Fruit fly (Drosophila melanogaster) whole organism, prepupa: Measurements from ENCODE around the gene Scgbeta.
A peak's percentile ranks its signal among the peaks of the same experiment; 100 is the strongest.

Experiments
- CG10669 ChIP-seq: fragments of 200-800 bp; sonication (Bioruptor generic); optimal IDR thresholded peaks from 3 replicates; lab custom pipeline; 2018; ENCODE audit warnings: missing biosample characterization, mild to moderate bottlenecking, missing genetic modification characterization, moderate library complexity
- CG11294 ChIP-seq: fragments of 200-800 bp; sonication (Bioruptor generic); IDR thresholded peaks from 2 replicates; pipeline ENCODE4 v1.3.6; 2022; ENCODE audit warnings: missing biosample characterization, missing genetic modification characterization
- CG15336 ChIP-seq: fragments of 200-800 bp; sonication (Bioruptor generic); IDR thresholded peaks from 2 replicates; pipeline ENCODE4 v1.3.6; 2022; ENCODE audit warnings: missing biosample characterization, missing genetic modification characterization
- CG1621 ChIP-seq: fragments of 200-800 bp; sonication (Bioruptor generic); optimal IDR thresholded peaks from 3 replicates; lab custom pipeline; 2018; ENCODE audit warnings: missing biosample characterization, mild to moderate bottlenecking, missing genetic modification characterization
- CG16779 ChIP-seq: fragments of 200-800 bp; sonication (Bioruptor generic); optimal IDR thresholded peaks from 3 replicates; lab custom pipeline; 2017; ENCODE audit warnings: missing biosample characterization, mild to moderate bottlenecking, missing genetic modification characterization
- CG3032 ChIP-seq: fragments of 200-800 bp; optimal IDR thresholded peaks from 2 replicates; lab custom pipeline; 2019; ENCODE audit warnings: missing biosample characterization, mild to moderate bottlenecking, missing genetic modification characterization, moderate library complexity
- CG31627 ChIP-seq: fragments of 200-800 bp; sonication (Bioruptor generic); optimal IDR thresholded peaks from 3 replicates; lab custom pipeline; 2016; ENCODE audit warnings: missing biosample characterization, missing genetic modification characterization
- CG3919 ChIP-seq: fragments of 200-800 bp; sonication (Bioruptor generic); optimal IDR thresholded peaks from 3 replicates; lab custom pipeline; 2016; ENCODE audit warnings: missing biosample characterization, missing genetic modification characterization
- CG6854 ChIP-seq: fragments of 200-800 bp; sonication (Bioruptor generic); optimal IDR thresholded peaks from 2 replicates; lab custom pipeline; 2017; ENCODE audit warnings: missing biosample characterization, mild to moderate bottlenecking, missing genetic modification characterization
- CG7368 ChIP-seq: fragments of 200-800 bp; sonication (Bioruptor generic); optimal IDR thresholded peaks from 3 replicates; lab custom pipeline; 2016; ENCODE audit warnings: missing biosample characterization, missing genetic modification characterization
- CG9139 ChIP-seq: fragments of 200-800 bp; sonication (Bioruptor generic); optimal IDR thresholded peaks from 3 replicates; lab custom pipeline; 2017; ENCODE audit warnings: missing biosample characterization, mild to moderate bottlenecking, missing genetic modification characterization
- Eip78C ChIP-seq: fragments of 200-800 bp; sonication (Bioruptor generic); peaks from one replicate; lab custom pipeline; 2016; ENCODE audit warnings: missing biosample characterization, missing genetic modification characterization
- Ets21C ChIP-seq: fragments of 200-800 bp; sonication (Bioruptor generic); optimal IDR thresholded peaks from 3 replicates; lab custom pipeline; 2016; ENCODE audit warnings: missing biosample characterization, missing genetic modification characterization
- Ets96B ChIP-seq: fragments of 200-800 bp; optimal IDR thresholded peaks from 2 replicates; lab custom pipeline; 2019; ENCODE audit warnings: missing biosample characterization, mild to moderate bottlenecking, missing genetic modification characterization, moderate library complexity
- Gug ChIP-seq: fragments of 200-800 bp; sonication (Bioruptor generic); IDR thresholded peaks from 2 replicates; pipeline ENCODE4 v1.3.6; 2022; ENCODE audit warnings: missing biosample characterization, missing genetic modification characterization
- Hr4 ChIP-seq: fragments of 200-800 bp; sonication (Bioruptor generic); optimal IDR thresholded peaks from 3 replicates; lab custom pipeline; 2016; ENCODE audit warnings: missing biosample characterization, missing genetic modification characterization
- Lpt ChIP-seq: fragments of 200-800 bp; sonication (Bioruptor generic); optimal IDR thresholded peaks from 3 replicates; lab custom pipeline; 2016; ENCODE audit warnings: missing biosample characterization, missing genetic modification characterization
- Met ChIP-seq: fragments of 200-800 bp; sonication (Bioruptor generic); optimal IDR thresholded peaks from 3 replicates; lab custom pipeline; 2016; ENCODE audit warnings: missing biosample characterization, missing genetic modification characterization
- Smox ChIP-seq: fragments of 200-800 bp; sonication (Bioruptor generic); optimal IDR thresholded peaks from 3 replicates; lab custom pipeline; 2016; ENCODE audit warnings: missing biosample characterization, missing genetic modification characterization
- Sox14 ChIP-seq: fragments of 200-800 bp; sonication (Bioruptor generic); optimal IDR thresholded peaks from 3 replicates; lab custom pipeline; 2016; ENCODE audit warnings: missing biosample characterization, missing genetic modification characterization
- cyc ChIP-seq: fragments of 200-800 bp; sonication (Bioruptor generic); optimal IDR thresholded peaks from 3 replicates; lab custom pipeline; 2016; ENCODE audit warnings: missing biosample characterization, missing genetic modification characterization
- eg ChIP-seq: fragments of 200-800 bp; sonication (Bioruptor generic); IDR thresholded peaks from 3 replicates; pipeline ENCODE4 v1.3.6; 2022; ENCODE audit warnings: missing biosample characterization, missing genetic modification characterization
- esn ChIP-seq: fragments of 200-800 bp; sonication (Bioruptor generic); optimal IDR thresholded peaks from 2 replicates; lab custom pipeline; 2016; ENCODE audit warnings: missing biosample characterization, mild to moderate bottlenecking, missing genetic modification characterization, moderate library complexity
- fd59A ChIP-seq: fragments of 200-800 bp; sonication (Bioruptor generic); optimal IDR thresholded peaks from 2 replicates; lab custom pipeline; 2017; ENCODE audit warnings: missing biosample characterization, mild to moderate bottlenecking, missing genetic modification characterization, missing genetic modification reagents
- fd85E ChIP-seq: fragments of 200-800 bp; sonication (Bioruptor generic); optimal IDR thresholded peaks from 3 replicates; lab custom pipeline; 2016; ENCODE audit warnings: missing biosample characterization, missing genetic modification characterization
- lz ChIP-seq: fragments of 200-800 bp; sonication (Bioruptor generic); optimal IDR thresholded peaks from 3 replicates; lab custom pipeline; 2016; ENCODE audit warnings: missing biosample characterization, missing genetic modification characterization
- net ChIP-seq: fragments of 200-800 bp; sonication (Bioruptor generic); optimal IDR thresholded peaks from 3 replicates; lab custom pipeline; 2016; ENCODE audit warnings: missing biosample characterization, missing genetic modification characterization
- salr ChIP-seq, 2 experiments: fragments of 200-800 bp; sonication (Bioruptor generic); optimal IDR thresholded peaks; 3 replicates each; lab custom pipeline; 2016 to 2018; ENCODE audit warnings: missing biosample characterization in 2 of 2, missing genetic modification characterization in 2 of 2, mild to moderate bottlenecking in 1 of 2
- ss ChIP-seq, 2 experiments: fragments of 200-800 bp; sonication (Bioruptor generic); optimal IDR thresholded peaks; 2 replicates in 1 of 2; 3 replicates in 1 of 2; lab custom pipeline; 2017 to 2018; ENCODE audit warnings: mild to moderate bottlenecking in 2 of 2, missing biosample characterization in 2 of 2, missing genetic modification characterization in 2 of 2, moderate library complexity in 1 of 2
- vri ChIP-seq: fragments of 200-800 bp; sonication (Bioruptor generic); optimal IDR thresholded peaks from 3 replicates; lab custom pipeline; 2016; ENCODE audit warnings: missing biosample characterization, mild to moderate bottlenecking, missing genetic modification characterization

The Scgbeta gene

DNA sequence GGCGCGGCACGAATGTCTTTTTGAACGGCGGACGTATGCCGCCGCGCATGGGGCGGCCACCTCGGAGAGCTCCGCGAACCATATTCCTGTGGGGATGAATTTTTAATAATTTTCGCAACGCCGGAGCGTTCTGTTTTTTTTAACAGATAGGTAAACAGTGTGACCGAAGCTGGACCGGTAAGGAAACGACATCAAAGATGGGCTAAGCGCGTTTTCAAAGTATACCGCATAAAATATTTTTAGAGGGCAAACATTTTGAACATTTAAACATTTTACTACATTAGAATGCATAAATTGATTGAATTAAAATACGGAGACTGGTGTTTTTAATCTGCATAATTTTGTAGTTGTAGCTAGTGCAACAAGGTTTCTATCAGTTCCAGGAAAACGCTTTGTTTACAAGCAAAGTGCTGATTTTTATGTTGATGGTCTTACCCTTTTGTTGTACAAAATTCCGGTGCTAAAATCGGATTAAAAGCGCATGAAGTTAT, 6.9 kb upstream of the Scgbeta start, which contains the start of the genes CG5641 and CG5245:
TSS of gene CG5641 (minus strand) at position 163 of the 491 bp plus-strand sequence.
TSS of gene CG5245 (plus strand) at position 441 of the 491 bp plus-strand sequence.
- TF ChIP-seq Smox (GFP tag; lab: Kevin White, UChicago) (no peak), Ets96B (tag; lab: Kevin White, UChicago) (no peak), salr (GFP tag; optimal IDR thresholded peaks at IDR 0.05; lab: Kevin White, UChicago) (no peak), Sox14 (GFP tag; lab: Kevin White, UChicago) (peak; percentile 17), CG11294 (GFP tag; lab: Robert Waterston, UW) (no peak)

DNA sequence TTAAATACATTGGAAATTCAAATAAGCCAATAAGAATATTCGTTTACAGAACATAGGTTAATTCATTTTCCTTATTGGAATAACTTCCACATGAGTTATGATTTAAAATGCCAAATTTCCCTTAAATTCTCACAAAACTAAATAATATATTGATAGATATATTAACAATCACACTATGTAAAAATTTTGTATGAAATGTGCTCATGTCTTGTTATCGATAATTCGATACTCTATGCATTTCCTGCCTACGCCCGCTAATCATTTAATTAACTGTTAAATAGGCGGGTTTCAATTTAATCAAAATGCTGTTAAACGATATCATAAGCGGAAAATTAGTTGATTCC, 4.1 kb upstream of the Scgbeta start, which contains the start of gene NANS:
TSS of gene NANS (plus strand) at position 269 of the 344 bp plus-strand sequence.
- no peak for TF ChIP-seq vri (GFP tag; lab: Kevin White, UChicago)
- peak; percentile 17 for TF ChIP-seq CG6854
- no peak for TF ChIP-seq CG3032 (tag; lab: Kevin White, UChicago)
- TF ChIP-seq CG7368 (GFP tag; lab: Kevin White, UChicago): no peak
- TF ChIP-seq salr (GFP tag; optimal IDR thresholded peaks at IDR 0.05; lab: Kevin White, UChicago): no peak
- TF ChIP-seq Met (GFP tag; lab: Kevin White, UChicago): no peak
- TF ChIP-seq Ets96B (tag; lab: Kevin White, UChicago): no peak
- no peak for TF ChIP-seq Lpt (GFP tag; lab: Kevin White, UChicago)
- TF ChIP-seq, all 60 proteins: peak for 1

DNA sequence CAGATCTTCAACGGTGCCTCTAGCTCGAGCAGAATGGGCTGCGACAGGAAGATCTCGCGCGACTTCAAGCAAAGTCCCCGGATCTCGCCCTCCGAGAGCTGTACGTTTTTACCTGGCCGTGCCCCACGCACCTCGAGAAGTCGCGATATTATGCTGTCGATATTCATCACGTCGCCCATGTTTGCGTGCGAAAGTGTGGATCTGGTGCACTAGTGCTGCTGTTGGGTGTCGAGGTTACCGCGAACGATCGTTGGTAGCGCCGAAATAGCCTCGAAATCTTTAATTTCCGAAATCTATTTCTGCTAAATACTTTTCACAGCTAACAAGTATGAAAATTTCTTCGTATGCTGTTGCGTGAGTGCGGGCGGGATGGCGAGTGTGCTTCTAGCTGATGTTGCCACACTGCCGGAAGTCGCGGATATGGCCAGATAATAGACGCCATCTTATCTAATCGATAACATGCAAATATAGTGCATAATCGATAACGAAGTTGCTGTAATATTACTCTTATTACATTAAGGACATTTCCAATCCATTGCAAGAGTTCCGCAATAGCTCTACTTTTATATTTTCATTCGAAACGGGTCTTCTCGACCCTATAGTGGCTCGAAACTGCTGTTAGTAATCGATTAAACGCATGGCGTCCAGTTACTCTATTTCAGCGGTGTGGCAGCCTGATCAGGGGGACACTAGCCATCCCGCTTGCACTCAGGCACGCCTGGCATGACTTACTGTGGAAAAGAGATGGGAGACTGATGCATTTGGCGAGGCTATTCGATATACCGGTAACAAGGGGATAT, 3.5 kb upstream of the Scgbeta start, which contains the start of gene Pp1-87B:
TSS of gene Pp1-87B (minus strand) at position 408 of the 800 bp plus-strand sequence.
- TF ChIP-seq esn: peak; percentile 17
- no peak for TF ChIP-seq salr (GFP tag; optimal IDR thresholded peaks at IDR 0.05; lab: Kevin White, UChicago)
- peak; percentile 29 for TF ChIP-seq CG31627 (GFP tag; lab: Kevin White, UChicago)
- no peak for TF ChIP-seq Gug (GFP tag; lab: Robert Waterston, UW)
- TF ChIP-seq Eip78C: peak; percentile 69
- no peak for TF ChIP-seq Ets21C (GFP tag; lab: Kevin White, UChicago)
- no peak for TF ChIP-seq lz
- peak; percentile 20 for TF ChIP-seq CG1621 (tag; lab: Kevin White, UChicago)
- TF ChIP-seq Hr4: no peak
- TF ChIP-seq CG3032 (tag; lab: Kevin White, UChicago): peak; percentile 5
- TF ChIP-seq, all 60 proteins: peak for 5

DNA sequence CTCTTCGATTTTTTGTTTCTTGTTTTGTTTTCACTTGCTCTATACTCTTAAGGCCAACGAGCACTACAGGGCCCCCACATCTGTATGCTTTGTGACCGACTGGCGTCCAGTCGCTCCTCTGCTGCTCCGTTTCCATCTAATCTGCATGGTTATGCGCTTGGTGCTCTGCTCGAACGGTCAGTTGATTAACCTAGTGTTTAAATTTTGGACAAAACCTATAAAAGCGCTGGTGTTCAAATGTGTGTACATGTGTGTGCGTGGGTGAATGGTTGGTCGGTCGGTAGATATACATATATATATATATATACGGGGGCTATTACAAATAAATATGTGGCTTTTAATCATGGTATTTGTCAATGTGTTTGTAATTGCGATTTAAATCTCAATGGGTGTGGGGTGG, 1.8 kb upstream of the Scgbeta start:
- TF ChIP-seq Ets21C (GFP tag; lab: Kevin White, UChicago) (no peak), CG1621 (tag; lab: Kevin White, UChicago) (no peak)
- TF ChIP-seq, all 60 proteins: peak for 0

DNA sequence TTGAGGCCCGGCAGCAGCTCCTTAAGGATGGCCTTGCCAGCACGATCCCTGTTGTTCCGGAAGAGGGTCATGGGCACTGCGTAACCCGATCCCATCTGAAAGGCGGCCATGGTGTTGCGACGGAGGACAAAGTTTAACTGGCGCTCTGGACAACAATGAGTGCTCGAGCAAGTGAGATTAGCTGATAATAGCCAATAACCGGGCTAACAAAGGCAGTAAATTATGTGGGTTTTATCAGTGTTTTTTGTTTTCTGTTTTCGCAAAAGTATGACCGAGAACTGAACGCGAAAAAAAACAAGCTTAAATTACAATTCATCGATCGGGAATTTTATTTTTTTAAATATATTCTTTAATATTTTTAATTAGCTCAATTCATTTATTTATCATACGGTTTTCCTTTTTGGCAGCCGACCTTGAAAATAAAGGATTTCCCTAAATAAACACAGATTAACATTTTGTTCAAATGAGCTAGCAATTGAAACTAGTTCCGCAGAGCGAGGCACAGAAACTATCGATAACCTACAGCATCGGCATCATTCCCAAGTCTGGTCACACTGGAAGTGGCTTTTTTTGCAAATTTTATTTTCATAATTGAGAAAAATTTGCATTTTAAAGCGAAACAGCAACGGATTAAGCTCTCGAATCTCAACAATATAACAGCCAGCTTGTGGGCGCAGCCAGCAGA, 8.8 kb downstream of the Scgbeta start, which contains the start of the genes Dip-C and pps:
TSS of gene Dip-C (minus strand) at position 486 of the 685 bp plus-strand sequence.
TSS of gene pps (plus strand) at position 555 of the 685 bp plus-strand sequence.
- TF ChIP-seq CG3032 (tag; lab: Kevin White, UChicago): peak; percentile 10
- TF ChIP-seq Smox (GFP tag; lab: Kevin White, UChicago): no peak
- TF ChIP-seq fd85E (GFP tag; lab: Kevin White, UChicago): no peak
- TF ChIP-seq ss (GFP tag; optimal IDR thresholded peaks at IDR 0.05; lab: Kevin White, UChicago): no peak
- TF ChIP-seq CG10669 (GFP tag; lab: Kevin White, UChicago): no peak
- no peak for TF ChIP-seq CG3919 (GFP tag; lab: Kevin White, UChicago)
- no peak for TF ChIP-seq eg (GFP tag; lab: Robert Waterston, UW)
- TF ChIP-seq CG1621 (tag; lab: Kevin White, UChicago): no peak
- TF ChIP-seq CG15336 (GFP tag; lab: Robert Waterston, UW): no peak
- TF ChIP-seq fd59A: no peak
- TF ChIP-seq esn: peak; percentile 32
- TF ChIP-seq Sox14 (GFP tag; lab: Kevin White, UChicago): peak; percentile 63
- TF ChIP-seq net (GFP tag; lab: Kevin White, UChicago): no peak
- TF ChIP-seq CG6854: peak; percentile 51
- TF ChIP-seq CG9139 (GFP tag; lab: Kevin White, UChicago): no peak
- no peak for TF ChIP-seq cyc (GFP tag; lab: Kevin White, UChicago)
- no peak for TF ChIP-seq lz
- TF ChIP-seq CG16779 (tag; lab: Kevin White, UChicago): no peak
